Worm (Caenorhabditis elegans) whole organism, L1 larva: ENCODE results near the gene T02B11.6.
"Not testable (repeated sequence)": the region's sequence is repeated elsewhere in the genome, so short reads cannot be mapped to it uniquely, and the experiment has no call there.

Experiments used
- C04F5.9 ChIP-seq: sonication (generic microtip); optimal IDR thresholded peaks from 2 replicates; lab custom pipeline; 2016; ENCODE audit warnings: missing genetic modification characterization, missing compliant biosample characterization
- F16B12.6 ChIP-seq: fragments of 150-350 bp; optimal IDR thresholded peaks from 2 replicates; lab custom pipeline; 2014; ENCODE audit warnings: missing biosample characterization, missing genetic modification characterization
- aha-1 ChIP-seq: fragments of 150-350 bp; optimal IDR thresholded peaks from 2 replicates; lab custom pipeline; 2014; ENCODE audit warnings: missing biosample characterization, missing genetic modification characterization
- ceh-8 ChIP-seq: fragments of 200-800 bp; sonication (Bioruptor generic); optimal IDR thresholded peaks from 2 replicates; lab custom pipeline; 2018; ENCODE audit warnings: mild to moderate bottlenecking, missing genetic modification characterization, moderate library complexity, missing compliant biosample characterization
- ceh-82 ChIP-seq, 3 experiments: fragments of 150-350 bp in 1 of 3; sonication (generic microtip) in 2 of 3; optimal IDR thresholded peaks; 2 replicates each; lab custom pipeline; 2014 to 2017; ENCODE audit warnings: missing biosample characterization in 3 of 3, missing genetic modification characterization in 3 of 3
- dsc-1 ChIP-seq: sonication (generic microtip); optimal IDR thresholded peaks from 2 replicates; lab custom pipeline; 2016; ENCODE audit warnings: mild to moderate bottlenecking, missing genetic modification characterization, missing compliant biosample characterization
- efl-1 ChIP-seq, 4 experiments: fragments of 150-350 bp; optimal IDR thresholded peaks in 3 of 4; peaks in 1 of 4; 1 replicate in 1 of 4; 2 replicates in 3 of 4; lab custom pipeline; 2014; ENCODE audit warnings: missing biosample characterization in 2 of 4, missing genetic modification characterization in 2 of 4, missing genetic modification reagents in 2 of 4
- efl-3 ChIP-seq: fragments of 200-800 bp; sonication (Bioruptor generic); optimal IDR thresholded peaks from 2 replicates; lab custom pipeline; 2018; ENCODE audit warnings: mild to moderate bottlenecking, missing genetic modification characterization, missing compliant biosample characterization
- elt-3 ChIP-seq, 6 experiments: fragments of 150-350 bp in 1 of 6; sonication (generic microtip); optimal IDR thresholded peaks; 2 replicates each; lab custom pipeline; 2017 to 2018; ENCODE audit warnings: missing biosample characterization in 6 of 6, missing genetic modification characterization in 6 of 6, inconsistent platforms in 1 of 6
- ets-5 ChIP-seq: fragments of 200-800 bp; sonication (Bioruptor generic); IDR thresholded peaks from 2 replicates; pipeline ENCODE4 v1.3.6; 2022; ENCODE audit warnings: missing genetic modification characterization, missing compliant biosample characterization
- fkh-10 ChIP-seq: sonication (generic microtip); optimal IDR thresholded peaks from 2 replicates; lab custom pipeline; 2017; ENCODE audit warnings: missing biosample characterization, missing genetic modification reagents, missing genetic modification characterization
- fkh-8 ChIP-seq: sonication (generic microtip); optimal IDR thresholded peaks from 2 replicates; lab custom pipeline; 2016; ENCODE audit warnings: mild to moderate bottlenecking, missing genetic modification characterization, missing compliant biosample characterization
- isw-1 ChIP-seq: fragments of 200-800 bp; sonication (Bioruptor generic); IDR thresholded peaks from 2 replicates; pipeline ENCODE4 v1.3.6; 2022; ENCODE audit warnings: missing genetic modification characterization, missing compliant biosample characterization
- mab-9 ChIP-seq: fragments of 200-800 bp; sonication (Bioruptor generic); IDR thresholded peaks from 2 replicates; pipeline ENCODE4 v1.3.6; 2022; ENCODE audit warnings: missing genetic modification reagents, missing genetic modification characterization, missing compliant biosample characterization
- mep-1 ChIP-seq: fragments of 150-350 bp; optimal IDR thresholded peaks from 2 replicates; lab custom pipeline; 2014; ENCODE audit warnings: missing biosample characterization, missing genetic modification characterization
- nhr-19 ChIP-seq: fragments of 200-800 bp; sonication (Bioruptor generic); conservative IDR thresholded peaks from 2 replicates; pipeline ENCODE4 v1.3.6; 2022; ENCODE audit warnings: missing genetic modification characterization, missing compliant biosample characterization
- nhr-76 ChIP-seq: sonication (generic microtip); optimal IDR thresholded peaks from 2 replicates; lab custom pipeline; 2017; ENCODE audit warnings: missing biosample characterization, missing genetic modification characterization
- nhr-85 ChIP-seq: sonication (generic microtip); peaks from one replicate; lab custom pipeline; 2016; ENCODE audit warnings: missing genetic modification characterization, inconsistent platforms, missing compliant biosample characterization
- nhr-90 ChIP-seq: sonication (generic microtip); optimal IDR thresholded peaks from 2 replicates; lab custom pipeline; 2016; ENCODE audit warnings: mild to moderate bottlenecking, missing genetic modification characterization, missing compliant biosample characterization; ENCODE audit not compliant: poor library complexity
- pag-3 ChIP-seq: sonication (generic microtip); optimal IDR thresholded peaks from 2 replicates; lab custom pipeline; 2017; ENCODE audit warnings: missing genetic modification characterization, mild to moderate bottlenecking, missing compliant biosample characterization, antibody characterized with exemption, borderline replicate concordance; ENCODE audit not compliant: insufficient read depth
- pax-3 ChIP-seq: fragments of 200-800 bp; sonication (Bioruptor generic); optimal IDR thresholded peaks from 2 replicates; lab custom pipeline; 2018; ENCODE audit warnings: mild to moderate bottlenecking, missing genetic modification characterization, moderate library complexity, missing compliant biosample characterization
- rnt-1 ChIP-seq: sonication (generic microtip); optimal IDR thresholded peaks from 2 replicates; lab custom pipeline; 2016; ENCODE audit warnings: mild to moderate bottlenecking, missing genetic modification characterization, moderate library complexity, missing compliant biosample characterization
- skn-1 ChIP-seq: fragments of 150-350 bp; optimal IDR thresholded peaks from 2 replicates; lab custom pipeline; 2014; ENCODE audit warnings: missing biosample characterization, missing genetic modification characterization
- sup-37 ChIP-seq: fragments of 200-800 bp; sonication (Bioruptor generic); optimal IDR thresholded peaks from 2 replicates; lab custom pipeline; 2018; ENCODE audit warnings: mild to moderate bottlenecking, missing genetic modification characterization, missing compliant biosample characterization
- tbx-2 ChIP-seq: sonication (generic microtip); optimal IDR thresholded peaks from 2 replicates; lab custom pipeline; 2016; ENCODE audit warnings: missing genetic modification characterization, missing compliant biosample characterization

T02B11.6 gene

ce11 chrV:849042-849441 is 40.1 kb downstream of the T02B11.6 start:
- TF ChIP-seq skn-1 (tag; lab: Kevin White, UChicago): no peak
- no peak for TF ChIP-seq efl-1 (optimal IDR thresholded peaks at IDR 0.05; lab: Kevin White, UChicago)
- TF ChIP-seq efl-1 (GFP tag; optimal IDR thresholded peaks at IDR 0.05 in 1 of 2; lab: Kevin White, UChicago): peak in 1 of 2 experiments; percentile 56
- TF ChIP-seq nhr-85 (tag; lab: Kevin White, UChicago): peak; percentile 52

- no peak for TF ChIP-seq fkh-10 (GFP tag; lab: Kevin White, UChicago)
- TF ChIP-seq mep-1 (tag; lab: Kevin White, UChicago): no peak
- no peak for TF ChIP-seq aha-1 (tag; lab: Kevin White, UChicago)
- TF ChIP-seq C04F5.9: no peak
- no peak for TF ChIP-seq nhr-90 (tag; lab: Kevin White, UChicago)
- TF ChIP-seq tbx-2 (tag; lab: Kevin White, UChicago): no peak
- TF ChIP-seq rnt-1 (tag; lab: Kevin White, UChicago): no peak
- TF ChIP-seq mab-9: no peak
- no peak for TF ChIP-seq nhr-19 (GFP tag; lab: Robert Waterston, UW)
- no peak for TF ChIP-seq ets-5 (GFP tag; lab: Robert Waterston, UW)
- TF ChIP-seq efl-3 (GFP tag; lab: Kevin White, UChicago): no peak
- TF ChIP-seq elt-3 (tag; optimal IDR thresholded peaks at IDR 0.05; lab: Kevin White, UChicago): no peak
- no peak for TF ChIP-seq pax-3 (tag; lab: Kevin White, UChicago)
- TF ChIP-seq, all 84 proteins: peak for 0
Measured at ce11 chrV:847521-847920, 41.6 kb downstream of the T02B11.6 start, which contains the start of gene srbc-13. TSS of gene srbc-13 (plus strand) at chrV:847821.

- not testable (repeated sequence) for TF ChIP-seq nhr-76 (tag; lab: Kevin White, UChicago); dsc-1 (tag; lab: Kevin White, UChicago); isw-1
Measured at ce11 chrV:843118-843517, 46.0 kb downstream of the T02B11.6 start, which contains the start of gene K09C6.8. TSS of gene K09C6.8 (minus strand) at chrV:843218.

- TF ChIP-seq pag-3 (tag; lab: Kevin White, UChicago): no peak
- peak; percentile 65 for TF ChIP-seq ceh-8 (GFP tag; lab: Kevin White, UChicago)
- no peak for TF ChIP-seq sup-37 (GFP tag; lab: Kevin White, UChicago)
Measured at ce11 chrV:842611-843010, 46.5 kb downstream of the T02B11.6 start.

ce11 chrV:838984-839471 is 50.1 kb downstream of the T02B11.6 start, which contains the start of the genes K09C6.7 and K09C6.10:
TSS of gene K09C6.7 (minus strand) at chrV:839084.
TSS of gene K09C6.10 (plus strand) at chrV:839421.
- not testable (repeated sequence) for TF ChIP-seq F16B12.6 (tag; lab: Kevin White, UChicago); fkh-8; ceh-82 (tag; optimal IDR thresholded peaks at IDR 0.05; lab: Kevin White, UChicago)
